Worm (Caenorhabditis elegans) whole organism, late embryonic: ENCODE results near the gene cal-7.

Source experiments
- F13H6.1 ChIP-seq: sonication (generic microtip); optimal IDR thresholded peaks from 2 replicates; lab custom pipeline; 2016; ENCODE audit warnings: missing genetic modification characterization, missing compliant biosample characterization
- K09A11.1 ChIP-seq: sonication (generic microtip); optimal IDR thresholded peaks from 2 replicates; lab custom pipeline; 2017; ENCODE audit warnings: antibody characterized with exemption, mild to moderate bottlenecking, missing genetic modification characterization, missing compliant biosample characterization; ENCODE audit not compliant: insufficient read depth
- T23F11.4 ChIP-seq: fragments of 200-800 bp; sonication (Bioruptor generic); optimal IDR thresholded peaks from 2 replicates; lab custom pipeline; 2018; ENCODE audit warnings: mild to moderate bottlenecking, missing genetic modification characterization, missing compliant biosample characterization
- ahr-1 ChIP-seq: sonication (generic microtip); optimal IDR thresholded peaks from 2 replicates; lab custom pipeline; 2016; ENCODE audit warnings: missing genetic modification characterization, missing compliant biosample characterization
- ama-1 ChIP-seq: fragments of 150-350 bp; optimal IDR thresholded peaks from 2 replicates; lab custom pipeline; 2014
- ceh-18 ChIP-seq: sonication (generic microtip); optimal IDR thresholded peaks from 2 replicates; lab custom pipeline; 2016; ENCODE audit warnings: missing genetic modification characterization, missing compliant biosample characterization
- ceh-19 ChIP-seq: fragments of 200-800 bp; sonication (Bioruptor generic); optimal IDR thresholded peaks from 2 replicates; lab custom pipeline; 2018; ENCODE audit warnings: mild to moderate bottlenecking, missing genetic modification characterization, missing compliant biosample characterization
- ceh-2 ChIP-seq: sonication (generic microtip); optimal IDR thresholded peaks from 2 replicates; lab custom pipeline; 2016; ENCODE audit warnings: missing genotype, missing genetic modification characterization, missing compliant biosample characterization
- ceh-30 ChIP-seq: fragments of 150-350 bp; optimal IDR thresholded peaks from 2 replicates; lab custom pipeline; 2014; ENCODE audit warnings: missing biosample characterization, missing genetic modification characterization
- ceh-31 ChIP-seq: sonication (generic microtip); optimal IDR thresholded peaks from 2 replicates; lab custom pipeline; 2016; ENCODE audit warnings: missing genetic modification characterization, missing compliant biosample characterization
- ceh-48 ChIP-seq: sonication (generic microtip); optimal IDR thresholded peaks from 2 replicates; lab custom pipeline; 2016; ENCODE audit warnings: missing genetic modification characterization, inconsistent platforms, missing compliant biosample characterization
- ceh-6 ChIP-seq: fragments of 200-800 bp; sonication (Bioruptor generic); optimal IDR thresholded peaks from 2 replicates; lab custom pipeline; 2018; ENCODE audit warnings: mild to moderate bottlenecking, missing genetic modification characterization, missing compliant biosample characterization
- ceh-9 ChIP-seq: sonication (generic microtip); optimal IDR thresholded peaks from 2 replicates; lab custom pipeline; 2016; ENCODE audit warnings: mild to moderate bottlenecking, missing genetic modification characterization, inconsistent platforms, missing compliant biosample characterization
- che-1 ChIP-seq: sonication (generic microtip); optimal IDR thresholded peaks from 2 replicates; lab custom pipeline; 2016; ENCODE audit warnings: mild to moderate bottlenecking, missing genetic modification characterization, missing compliant biosample characterization
- dve-1 ChIP-seq: sonication (generic microtip); optimal IDR thresholded peaks from 2 replicates; lab custom pipeline; 2017; ENCODE audit warnings: antibody characterized with exemption, mild to moderate bottlenecking, missing genetic modification characterization, missing compliant biosample characterization
- elt-2 ChIP-seq: sonication (generic microtip); optimal IDR thresholded peaks from 2 replicates; lab custom pipeline; 2016; ENCODE audit warnings: missing genetic modification reagents, missing genetic modification characterization, missing compliant biosample characterization
- eyg-1 ChIP-seq: sonication (generic microtip); optimal IDR thresholded peaks from 2 replicates; lab custom pipeline; 2016; ENCODE audit warnings: missing genotype, missing genetic modification characterization, missing compliant biosample characterization
- fkh-10 ChIP-seq: fragments of 150-350 bp; optimal IDR thresholded peaks from 2 replicates; lab custom pipeline; 2014; ENCODE audit warnings: missing biosample characterization, missing genetic modification reagents, missing genetic modification characterization
- fkh-6 ChIP-seq: sonication (generic microtip); optimal IDR thresholded peaks from 2 replicates; lab custom pipeline; 2016; ENCODE audit warnings: missing genetic modification characterization, missing compliant biosample characterization
- hlh-30 ChIP-seq: sonication (generic microtip); optimal IDR thresholded peaks from 2 replicates; lab custom pipeline; 2017; ENCODE audit warnings: antibody characterized with exemption, missing genetic modification characterization, missing compliant biosample characterization; ENCODE audit not compliant: insufficient read depth
- hlh-6 ChIP-seq: sonication (generic microtip); optimal IDR thresholded peaks from 2 replicates; lab custom pipeline; 2016; ENCODE audit warnings: missing genotype, missing genetic modification characterization, missing compliant biosample characterization
- lim-6 ChIP-seq: sonication (generic microtip); optimal IDR thresholded peaks from 2 replicates; lab custom pipeline; 2016; ENCODE audit warnings: missing genetic modification characterization, missing compliant biosample characterization
- nfya-1 ChIP-seq: sonication (generic microtip); optimal IDR thresholded peaks from 2 replicates; lab custom pipeline; 2017; ENCODE audit warnings: missing genetic modification characterization, mild to moderate bottlenecking, missing compliant biosample characterization, antibody characterized with exemption, moderate library complexity
- nhr-11 ChIP-seq: fragments of 150-350 bp; optimal IDR thresholded peaks from 2 replicates; lab custom pipeline; 2014; ENCODE audit warnings: missing biosample characterization, missing genetic modification characterization
- pat-9 ChIP-seq: fragments of 200-800 bp; sonication (Bioruptor generic); optimal IDR thresholded peaks from 2 replicates; lab custom pipeline; 2018; ENCODE audit warnings: mild to moderate bottlenecking, missing genetic modification characterization, moderate library complexity, missing compliant biosample characterization
- pax-1 ChIP-seq: fragments of 150-350 bp; optimal IDR thresholded peaks from 2 replicates; lab custom pipeline; 2014; ENCODE audit warnings: missing biosample characterization, missing genetic modification characterization
- pha-2 ChIP-seq: sonication (generic microtip); optimal IDR thresholded peaks from 2 replicates; lab custom pipeline; 2017; ENCODE audit warnings: mild to moderate bottlenecking, missing genetic modification characterization, missing compliant biosample characterization
- pros-1 ChIP-seq: fragments of 150-350 bp; optimal IDR thresholded peaks from 2 replicates; lab custom pipeline; 2014; ENCODE audit warnings: missing biosample characterization, missing genetic modification reagents, missing genetic modification characterization
- sdc-2 ChIP-seq: sonication (generic microtip); optimal IDR thresholded peaks from 2 replicates; lab custom pipeline; 2016; ENCODE audit warnings: missing genotype, missing genetic modification characterization, missing compliant biosample characterization
- sox-2 ChIP-seq: fragments of 200-800 bp; sonication (Bioruptor generic); IDR thresholded peaks from 2 replicates; pipeline ENCODE4 v1.3.6; 2022; ENCODE audit warnings: missing genetic modification reagents, missing genetic modification characterization, missing compliant biosample characterization
- sox-4 ChIP-seq: sonication (generic microtip); optimal IDR thresholded peaks from 2 replicates; lab custom pipeline; 2017; ENCODE audit warnings: mild to moderate bottlenecking, missing genetic modification characterization, inconsistent platforms, missing compliant biosample characterization
- syd-9 ChIP-seq: sonication (generic microtip); optimal IDR thresholded peaks from 2 replicates; lab custom pipeline; 2016; ENCODE audit warnings: mild to moderate bottlenecking, missing genetic modification characterization, moderate library complexity, missing compliant biosample characterization
- tbx-7 ChIP-seq: sonication (generic microtip); optimal IDR thresholded peaks from 2 replicates; lab custom pipeline; 2016; ENCODE audit warnings: missing genotype, missing genetic modification characterization, missing compliant biosample characterization
- ttx-3 ChIP-seq: sonication (generic microtip); optimal IDR thresholded peaks from 2 replicates; lab custom pipeline; 2016; ENCODE audit warnings: missing genetic modification reagents, missing genetic modification characterization, missing compliant biosample characterization
- unc-55 ChIP-seq: sonication (generic microtip); optimal IDR thresholded peaks from 2 replicates; lab custom pipeline; 2017; ENCODE audit warnings: missing biosample characterization, missing genetic modification reagents, missing genetic modification characterization
- unc-86 ChIP-seq: sonication (generic microtip); optimal IDR thresholded peaks from 2 replicates; lab custom pipeline; 2016; ENCODE audit warnings: missing genetic modification characterization, missing compliant biosample characterization

The cal-7 gene

ce11 chrV:9699216-9699615 is 34.7 kb upstream of the cal-7 start:
- TF ChIP-seq ceh-31 (no peak), elt-2 (tag; lab: Kevin White, UChicago) (peak; percentile 99)
- TF ChIP-seq, all 69 proteins: peak for 1

ce11 chrV:9701861-9702260 is 32.0 kb upstream of the cal-7 start:
- TF ChIP-seq ceh-2 (tag; lab: Kevin White, UChicago) (no peak), elt-2 (tag; lab: Kevin White, UChicago) (peak; percentile 35)

- TF ChIP-seq unc-55 (no peak), ama-1 (lab: Kevin White, UChicago) (no peak), ceh-48 (tag; lab: Kevin White, UChicago) (no peak), hlh-6 (tag; lab: Kevin White, UChicago) (no peak), nfya-1 (no peak), ttx-3 (tag; lab: Kevin White, UChicago) (no peak), sdc-2 (no peak), pros-1 (no peak), hlh-30 (tag; lab: Kevin White, UChicago) (no peak), pat-9 (tag; lab: Kevin White, UChicago) (no peak), tbx-7 (tag; lab: Kevin White, UChicago) (no peak), K09A11.1 (tag; lab: Kevin White, UChicago) (no peak), ahr-1 (tag; lab: Kevin White, UChicago) (no peak), dve-1 (tag; lab: Kevin White, UChicago) (no peak), unc-86 (tag; lab: Kevin White, UChicago) (no peak), nhr-11 (tag; lab: Kevin White, UChicago) (no peak), ceh-19 (GFP tag; lab: Kevin White, UChicago) (no peak), pax-1 (tag; lab: Kevin White, UChicago) (no peak)
Observed at ce11 chrV:9702755-9703154, 31.1 kb upstream of the cal-7 start, which contains the start of gene xbx-6. Gene xbx-6 (plus strand): TSS chrV:9703055.

- no peak for TF ChIP-seq ama-1 (lab: Kevin White, UChicago)
- TF ChIP-seq fkh-10 (GFP tag; lab: Kevin White, UChicago): no peak
- TF ChIP-seq ceh-18 (tag; lab: Kevin White, UChicago): no peak
- TF ChIP-seq fkh-6 (tag; lab: Kevin White, UChicago): no peak
- TF ChIP-seq lim-6 (tag; lab: Kevin White, UChicago): no peak
- no peak for TF ChIP-seq ceh-6 (GFP tag; lab: Kevin White, UChicago)
- TF ChIP-seq sox-2 (GFP tag; lab: Robert Waterston, UW): no peak
- no peak for TF ChIP-seq F13H6.1 (tag; lab: Kevin White, UChicago)
- TF ChIP-seq ceh-30 (tag; lab: Kevin White, UChicago): no peak
- TF ChIP-seq sox-4 (tag; lab: Kevin White, UChicago): no peak
- TF ChIP-seq pros-1: no peak
- no peak for TF ChIP-seq ceh-9 (tag; lab: Kevin White, UChicago)
- no peak for TF ChIP-seq hlh-30 (tag; lab: Kevin White, UChicago)
- no peak for TF ChIP-seq eyg-1 (tag; lab: Kevin White, UChicago)
- TF ChIP-seq T23F11.4: no peak
- TF ChIP-seq, all 69 proteins: peak for 0
Observed at ce11 chrV:9703549-9703948, 30.4 kb upstream of the cal-7 start.

DNA sequence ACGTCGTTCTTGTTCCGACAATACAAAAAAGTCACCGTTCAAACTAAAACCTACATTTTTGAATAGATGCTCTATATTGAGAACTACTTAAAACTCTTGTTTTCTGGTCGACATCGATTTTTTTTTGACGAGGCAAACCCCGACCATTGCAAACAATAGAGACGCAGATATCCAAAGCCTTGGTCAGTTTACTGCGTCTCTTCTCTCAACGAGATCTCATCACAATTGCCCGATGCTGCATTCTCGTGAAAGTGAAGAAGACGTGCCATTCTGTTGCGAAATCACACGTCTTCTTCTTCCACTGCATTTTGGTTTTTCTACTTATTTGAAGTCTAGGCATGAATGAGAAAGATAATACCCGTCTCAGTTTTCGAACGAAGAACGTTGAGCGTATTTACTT is 29.5 kb upstream of the cal-7 start:
- TF ChIP-seq ceh-31 (peak; percentile 65), pha-2 (no peak), ceh-19 (GFP tag; lab: Kevin White, UChicago) (peak; percentile 23), ceh-9 (tag; lab: Kevin White, UChicago) (no peak), che-1 (tag; lab: Kevin White, UChicago) (no peak), syd-9 (no peak), unc-55 (peak; percentile 36), ceh-18 (tag; lab: Kevin White, UChicago) (no peak), ceh-48 (tag; lab: Kevin White, UChicago) (peak; percentile 76), nfya-1 (peak; percentile 43)
